Worm (Caenorhabditis elegans) whole organism, young adult: ENCODE measurements around the gene gpx-6.

Experiments used
- B0035.1 ChIP-seq: sonication (generic microtip); optimal IDR thresholded peaks from 2 replicates; lab custom pipeline; 2016; ENCODE audit warnings: missing genetic modification characterization, mild to moderate bottlenecking, missing compliant biosample characterization, missing genotype, missing genetic modification reagents
- B0261.1 ChIP-seq: sonication (generic microtip); optimal IDR thresholded peaks from 2 replicates; lab custom pipeline; 2016; ENCODE audit warnings: mild to moderate bottlenecking, missing genetic modification characterization, moderate library complexity, missing compliant biosample characterization
- B0336.3 ChIP-seq: fragments of 200-800 bp; sonication (Bioruptor generic); IDR thresholded peaks from 2 replicates; pipeline ENCODE4 v1.3.6; 2022; ENCODE audit warnings: missing genetic modification characterization, missing compliant biosample characterization
- F23B12.7 ChIP-seq: sonication (generic microtip); optimal IDR thresholded peaks from 2 replicates; lab custom pipeline; 2017; ENCODE audit warnings: missing genetic modification characterization, mild to moderate bottlenecking, missing compliant biosample characterization, antibody characterized with exemption, moderate library complexity; ENCODE audit not compliant: insufficient read depth
- F55B11.4 ChIP-seq: sonication (generic microtip); optimal IDR thresholded peaks from 2 replicates; lab custom pipeline; 2016; ENCODE audit warnings: missing compliant biosample characterization, missing genetic modification characterization, borderline replicate concordance; ENCODE audit not compliant: insufficient read depth
- F57A8.1 ChIP-seq: fragments of 200-800 bp; sonication (Bioruptor generic); optimal IDR thresholded peaks from 2 replicates; lab custom pipeline; 2018; ENCODE audit warnings: mild to moderate bottlenecking, missing genetic modification characterization, moderate library complexity, missing compliant biosample characterization
- F57C9.4 ChIP-seq: sonication (generic microtip); optimal IDR thresholded peaks from 2 replicates; lab custom pipeline; 2017; ENCODE audit warnings: mild to moderate bottlenecking, missing genetic modification characterization, missing compliant biosample characterization
- K12H6.12 ChIP-seq: fragments of 200-800 bp; sonication (Bioruptor generic); optimal IDR thresholded peaks from 2 replicates; lab custom pipeline; 2018; ENCODE audit warnings: mild to moderate bottlenecking, missing genetic modification characterization, missing compliant biosample characterization
- T07F8.4 ChIP-seq: sonication (generic microtip); optimal IDR thresholded peaks from 2 replicates; lab custom pipeline; 2016; ENCODE audit warnings: mild to moderate bottlenecking, missing genetic modification characterization, moderate library complexity, missing compliant biosample characterization
- Y53G8AR.9 ChIP-seq: fragments of 200-800 bp; sonication (Bioruptor generic); conservative IDR thresholded peaks from 2 replicates; pipeline ENCODE4 v1.3.6; 2022; ENCODE audit warnings: missing genetic modification reagents, missing genetic modification characterization, missing compliant biosample characterization
- Y56A3A.18 ChIP-seq: fragments of 200-800 bp; sonication (Bioruptor generic); IDR thresholded peaks from 2 replicates; pipeline ENCODE4 v1.3.6; 2022; ENCODE audit warnings: missing genetic modification reagents, missing genetic modification characterization, missing compliant biosample characterization
- Y67H2A.10 ChIP-seq: fragments of 200-800 bp; sonication (Bioruptor generic); conservative IDR thresholded peaks from 2 replicates; pipeline ENCODE4 v1.3.6; 2022; ENCODE audit warnings: missing genetic modification reagents, missing genetic modification characterization, missing compliant biosample characterization
- ZK185.1 ChIP-seq: sonication (generic microtip); optimal IDR thresholded peaks from 2 replicates; lab custom pipeline; 2016; ENCODE audit warnings: mild to moderate bottlenecking, missing genetic modification characterization, missing compliant biosample characterization; ENCODE audit not compliant: poor library complexity, severe bottlenecking
- akir-1 ChIP-seq: fragments of 200-800 bp; sonication (Bioruptor generic); optimal IDR thresholded peaks from 2 replicates; lab custom pipeline; 2018; ENCODE audit warnings: mild to moderate bottlenecking, missing genetic modification characterization, moderate library complexity, missing compliant biosample characterization
- attf-3 ChIP-seq: fragments of 200-800 bp; sonication (Bioruptor generic); conservative IDR thresholded peaks from 2 replicates; pipeline ENCODE4 v1.3.6; 2022; ENCODE audit warnings: missing genetic modification reagents, missing genetic modification characterization, missing compliant biosample characterization
- bed-1 ChIP-seq: fragments of 200-800 bp; sonication (Bioruptor generic); IDR thresholded peaks from 2 replicates; pipeline ENCODE4 v1.3.6; 2022; ENCODE audit warnings: missing genetic modification reagents, missing genetic modification characterization, missing compliant biosample characterization
- cebp-1 ChIP-seq, 2 experiments: fragments of 200-800 bp in 1 of 2; sonication (Bioruptor generic) in 1 of 2; sonication (generic microtip) in 1 of 2; IDR thresholded peaks in 1 of 2; optimal IDR thresholded peaks in 1 of 2; 2 replicates each; pipeline versions ENCODE4 v1.3.6 to Lab custom; 2017 to 2022; ENCODE audit warnings: missing compliant biosample characterization in 2 of 2, missing genetic modification characterization in 2 of 2, mild to moderate bottlenecking in 1 of 2, missing genetic modification reagents in 1 of 2, moderate library complexity in 1 of 2
- ceh-91 ChIP-seq: fragments of 200-800 bp; sonication (Bioruptor generic); IDR thresholded peaks from 2 replicates; pipeline ENCODE4 v1.3.6; 2022; ENCODE audit warnings: missing genetic modification reagents, missing genetic modification characterization, missing compliant biosample characterization
- chd-7 ChIP-seq: sonication (generic microtip); optimal IDR thresholded peaks from 2 replicates; lab custom pipeline; 2016; ENCODE audit warnings: mild to moderate bottlenecking, missing genetic modification characterization, moderate library complexity, missing compliant biosample characterization
- efl-1 ChIP-seq: fragments of 150-350 bp; optimal IDR thresholded peaks from 2 replicates; lab custom pipeline; 2014; ENCODE audit warnings: missing biosample characterization, missing genetic modification reagents, missing genetic modification characterization
- egl-44 ChIP-seq: fragments of 200-800 bp; sonication (Bioruptor generic); IDR thresholded peaks from 2 replicates; pipeline ENCODE4 v1.3.6; 2022; ENCODE audit warnings: missing genetic modification reagents, missing genetic modification characterization, missing compliant biosample characterization
- egrh-3 ChIP-seq: fragments of 200-800 bp; sonication (Bioruptor generic); IDR thresholded peaks from 2 replicates; pipeline ENCODE4 v1.3.6; 2022; ENCODE audit warnings: missing genetic modification reagents, missing genetic modification characterization, missing compliant biosample characterization
- ets-4 ChIP-seq: fragments of 200-800 bp; sonication (Bioruptor generic); optimal IDR thresholded peaks from 2 replicates; lab custom pipeline; 2018; ENCODE audit warnings: mild to moderate bottlenecking, missing genetic modification characterization, missing compliant biosample characterization
- fkh-3 ChIP-seq: sonication (generic microtip); optimal IDR thresholded peaks from 2 replicates; lab custom pipeline; 2016; ENCODE audit warnings: mild to moderate bottlenecking, missing genetic modification characterization, missing compliant biosample characterization
- gei-17 ChIP-seq: fragments of 200-800 bp; sonication (Bioruptor generic); optimal IDR thresholded peaks from 2 replicates; lab custom pipeline; 2018; ENCODE audit warnings: mild to moderate bottlenecking, missing genetic modification characterization, missing compliant biosample characterization
- hmg-1.2 ChIP-seq: fragments of 200-800 bp; sonication (Bioruptor generic); IDR thresholded peaks from 2 replicates; pipeline ENCODE4 v1.3.6; 2022; ENCODE audit warnings: missing genetic modification reagents, missing genetic modification characterization, missing compliant biosample characterization
- hmg-20 ChIP-seq: fragments of 200-800 bp; sonication (Bioruptor generic); IDR thresholded peaks from 2 replicates; pipeline ENCODE4 v1.3.6; 2022; ENCODE audit warnings: missing genetic modification reagents, missing genetic modification characterization, missing compliant biosample characterization
- lag-1 ChIP-seq: fragments of 200-800 bp; sonication (Bioruptor generic); IDR thresholded peaks from 2 replicates; pipeline ENCODE4 v1.3.6; 2022; ENCODE audit warnings: missing genetic modification reagents, missing genetic modification characterization, missing compliant biosample characterization
- let-607 ChIP-seq, 2 experiments: fragments of 200-800 bp in 1 of 2; sonication (Bioruptor generic) in 1 of 2; sonication (generic microtip) in 1 of 2; optimal IDR thresholded peaks; 2 replicates each; lab custom pipeline; 2016 to 2018; ENCODE audit warnings: mild to moderate bottlenecking in 2 of 2, missing compliant biosample characterization in 2 of 2, missing genetic modification characterization in 2 of 2, moderate library complexity in 2 of 2, missing genotype in 1 of 2
- lin-35 ChIP-seq, 3 experiments: fragments of 150-350 bp in 2 of 3; sonication (generic microtip) in 1 of 3; optimal IDR thresholded peaks; 2 replicates each; lab custom pipeline; 2014 to 2018; ENCODE audit warnings: missing biosample characterization in 3 of 3, missing genetic modification characterization in 3 of 3, missing genetic modification reagents in 3 of 3
- lsl-1 ChIP-seq: fragments of 200-800 bp; sonication (Bioruptor generic); optimal IDR thresholded peaks from 2 replicates; lab custom pipeline; 2018; ENCODE audit warnings: mild to moderate bottlenecking, missing genetic modification characterization, moderate library complexity, missing compliant biosample characterization
- lsy-27 ChIP-seq: sonication (generic microtip); optimal IDR thresholded peaks from 2 replicates; lab custom pipeline; 2017; ENCODE audit warnings: missing genetic modification characterization, mild to moderate bottlenecking, missing compliant biosample characterization, antibody characterized with exemption, missing genotype, borderline replicate concordance; ENCODE audit not compliant: insufficient read depth
- madf-10 ChIP-seq: sonication (generic microtip); optimal IDR thresholded peaks from 2 replicates; lab custom pipeline; 2016; ENCODE audit warnings: mild to moderate bottlenecking, missing genetic modification characterization, missing compliant biosample characterization
- madf-6 ChIP-seq: fragments of 200-800 bp; sonication (Bioruptor generic); IDR thresholded peaks from 2 replicates; pipeline ENCODE4 v1.3.6; 2022; ENCODE audit warnings: missing genetic modification reagents, missing genetic modification characterization, missing compliant biosample characterization
- mel-28 ChIP-seq: sonication (generic microtip); optimal IDR thresholded peaks from 2 replicates; lab custom pipeline; 2016; ENCODE audit warnings: borderline replicate concordance, mild to moderate bottlenecking, missing genetic modification characterization, missing compliant biosample characterization
- nfya-1 ChIP-seq: sonication (generic microtip); optimal IDR thresholded peaks from 2 replicates; lab custom pipeline; 2017; ENCODE audit warnings: antibody characterized with exemption, missing compliant biosample characterization, missing genetic modification characterization, borderline replicate concordance; ENCODE audit not compliant: insufficient read depth
- nhr-120 ChIP-seq: fragments of 200-800 bp; sonication (Bioruptor generic); IDR thresholded peaks from 2 replicates; pipeline ENCODE4 v1.3.6; 2022; ENCODE audit warnings: missing genetic modification characterization, missing compliant biosample characterization
- nhr-90 ChIP-seq: sonication (generic microtip); optimal IDR thresholded peaks from 2 replicates; lab custom pipeline; 2016; ENCODE audit warnings: missing genotype, mild to moderate bottlenecking, missing genetic modification characterization, missing compliant biosample characterization
- rpc-1 ChIP-seq, 2 experiments: fragments of 150-350 bp in 1 of 2; sonication (generic microtip) in 1 of 2; optimal IDR thresholded peaks; 2 replicates each; lab custom pipeline; 2014 to 2018; ENCODE audit warnings: missing biosample characterization in 1 of 2, missing genetic modification characterization in 1 of 2, missing genetic modification reagents in 1 of 2, missing genotype in 1 of 2
- snpc-1.1 ChIP-seq: sonication (generic microtip); optimal IDR thresholded peaks from 2 replicates; lab custom pipeline; 2017; ENCODE audit warnings: missing genetic modification characterization, mild to moderate bottlenecking, missing compliant biosample characterization, antibody characterized with exemption, moderate library complexity, missing genotype, missing genetic modification reagents; ENCODE audit not compliant: insufficient read depth
- snpc-4 ChIP-seq, 5 experiments: fragments of 150-350 bp in 1 of 5; sonication (generic microtip) in 4 of 5; optimal IDR thresholded peaks; 2 replicates each; lab custom pipeline; 2014 to 2018; ENCODE audit warnings: missing genetic modification characterization in 5 of 5, missing biosample characterization in 3 of 5, antibody characterized with exemption in 2 of 5, mild to moderate bottlenecking in 2 of 5, missing compliant biosample characterization in 2 of 5, missing genotype in 2 of 5, moderate library complexity in 2 of 5, missing genetic modification reagents in 1 of 5
- zfh-2 ChIP-seq: fragments of 200-800 bp; sonication (Bioruptor generic); conservative IDR thresholded peaks from 2 replicates; pipeline ENCODE4 v1.3.6; 2022; ENCODE audit warnings: missing genetic modification reagents, missing genetic modification characterization, missing compliant biosample characterization
- ztf-22 ChIP-seq: fragments of 200-800 bp; sonication (Bioruptor generic); optimal IDR thresholded peaks from 2 replicates; lab custom pipeline; 2018; ENCODE audit warnings: mild to moderate bottlenecking, missing genetic modification characterization, moderate library complexity, missing compliant biosample characterization

Gene gpx-6

ce11 chrIV:8183313-8183712 lies 38.7 kb upstream of the gpx-6 start (continued):
- peak; percentile 12 for TF ChIP-seq K12H6.12 (tag; lab: Kevin White, UChicago)
- TF ChIP-seq F23B12.7 (tag; lab: Kevin White, UChicago), result no peak
- no peak for TF ChIP-seq B0336.3 (GFP tag; lab: Robert Waterston, UW)
- TF ChIP-seq chd-7 (tag; lab: Kevin White, UChicago), result peak; percentile 15
- TF ChIP-seq nhr-90 (tag; lab: Kevin White, UChicago), result no peak
- no peak for TF ChIP-seq lsl-1 (GFP tag; lab: Kevin White, UChicago)
- no peak for TF ChIP-seq fkh-3 (tag; lab: Kevin White, UChicago)
- TF ChIP-seq Y53G8AR.9, result no peak
- TF ChIP-seq attf-3 (GFP tag; lab: Robert Waterston, UW), result no peak
- no peak for TF ChIP-seq T07F8.4 (tag; lab: Kevin White, UChicago)
- no peak for TF ChIP-seq snpc-1.1
- no peak for TF ChIP-seq let-607 (tag; optimal IDR thresholded peaks at IDR 0.05; lab: Kevin White, UChicago)

ce11 chrIV:8188421-8189112 lies 33.4 kb upstream of the gpx-6 start:
- no peak for TF ChIP-seq F55B11.4 (tag; lab: Kevin White, UChicago)
- no peak for TF ChIP-seq nhr-120 (GFP tag; lab: Robert Waterston, UW)
- no peak for TF ChIP-seq gei-17
- TF ChIP-seq rpc-1 (optimal IDR thresholded peaks at IDR 0.05; lab: Kevin White, UChicago), result no peak
- TF ChIP-seq rpc-1 (tag; optimal IDR thresholded peaks at IDR 0.05; lab: Kevin White, UChicago), result no peak
- no peak for TF ChIP-seq F57A8.1 (GFP tag; lab: Kevin White, UChicago)
- no peak for TF ChIP-seq efl-1 (GFP tag; lab: Kevin White, UChicago)
- TF ChIP-seq akir-1 (GFP tag; lab: Kevin White, UChicago), result no peak
- TF ChIP-seq chd-7 (tag; lab: Kevin White, UChicago), result no peak
- TF ChIP-seq zfh-2 (GFP tag; lab: Robert Waterston, UW), result no peak
- TF ChIP-seq bed-1, result no peak
- TF ChIP-seq lsy-27 (tag; lab: Kevin White, UChicago), result no peak
- TF ChIP-seq cebp-1 (GFP tag; IDR thresholded peaks at IDR 0.05; lab: Robert Waterston, UW), result no peak
- TF ChIP-seq cebp-1 (tag; optimal IDR thresholded peaks at IDR 0.05; lab: Kevin White, UChicago), result peak; percentile 21
- TF ChIP-seq snpc-4 (GFP tag; optimal IDR thresholded peaks at IDR 0.05; lab: Kevin White, UChicago), result no peak
- TF ChIP-seq snpc-4 (tag; optimal IDR thresholded peaks at IDR 0.05; lab: Kevin White, UChicago), result no peak
- no peak for TF ChIP-seq Y67H2A.10 (GFP tag; lab: Robert Waterston, UW)
- TF ChIP-seq ZK185.1 (tag; lab: Kevin White, UChicago), result no peak
- TF ChIP-seq ceh-91 (GFP tag; lab: Robert Waterston, UW), result no peak
- TF ChIP-seq lag-1, result no peak
- TF ChIP-seq hmg-20 (GFP tag; lab: Robert Waterston, UW), result no peak
- TF ChIP-seq Y56A3A.18 (GFP tag; lab: Robert Waterston, UW), result 0 out of 2 replicates have a peak, but pooled peaks have one; percentile 64
- TF ChIP-seq nfya-1 (tag; lab: Kevin White, UChicago), result no peak
- TF ChIP-seq B0035.1 (tag; lab: Kevin White, UChicago), result no peak
- no peak for TF ChIP-seq ztf-22 (GFP tag; lab: Kevin White, UChicago)
- no peak for TF ChIP-seq ets-4 (GFP tag; lab: Kevin White, UChicago)
- no peak for TF ChIP-seq madf-6 (GFP tag; lab: Robert Waterston, UW)
- no peak for TF ChIP-seq egrh-3
- no peak for TF ChIP-seq lin-35 (GFP tag; optimal IDR thresholded peaks at IDR 0.05; lab: Kevin White, UChicago)
- TF ChIP-seq egl-44 (GFP tag; lab: Robert Waterston, UW), result no peak
- TF ChIP-seq mel-28, result no peak
- peak; percentile 17; the same call in 1 of the 2 replicates for TF ChIP-seq hmg-1.2 (GFP tag; lab: Robert Waterston, UW)
- no peak for TF ChIP-seq B0261.1 (tag; lab: Kevin White, UChicago)
- no peak for TF ChIP-seq F57C9.4
- TF ChIP-seq madf-10 (tag; lab: Kevin White, UChicago), result no peak
